Worm (Caenorhabditis elegans) whole organism, young adult: ENCODE results near the gene acs-11.

Experiments
- him-1 ChIP-seq: sonication (generic microtip); optimal IDR thresholded peaks from 2 replicates; lab custom pipeline; 2016; ENCODE audit warnings: missing genotype, missing genetic modification reagents, missing genetic modification characterization, missing compliant biosample characterization
- repo-1 ChIP-seq: sonication (generic microtip); optimal IDR thresholded peaks from 2 replicates; lab custom pipeline; 2017; ENCODE audit warnings: mild to moderate bottlenecking, missing genetic modification characterization, missing compliant biosample characterization

- TF ChIP-seq repo-1 (tag; lab: Kevin White, UChicago): no peak
- no peak for TF ChIP-seq him-1 (tag; lab: Kevin White, UChicago)
Observed at ce11 chrII:4752257-4752728, 10.4 kb downstream of the acs-11 start, which contains the start of gene F41C3.1.
